Fruit fly (Drosophila melanogaster) whole organism, embryonic: ENCODE data around the gene CG45002.
A peak's percentile ranks its signal among the peaks of the same experiment; 100 is the strongest.

ENCODE experiments used
- CG10366 ChIP-seq: fragments of 200-800 bp; sonication (Bioruptor generic); IDR thresholded peaks from 2 replicates; pipeline ENCODE4 v1.3.6; 2022; ENCODE audit warnings: missing biosample characterization, missing genetic modification characterization
- CG10543 ChIP-seq: fragments of 200-800 bp; sonication (Bioruptor generic); optimal IDR thresholded peaks from 3 replicates; lab custom pipeline; 2017; ENCODE audit warnings: missing biosample characterization, mild to moderate bottlenecking, missing genetic modification characterization, moderate library complexity
- CG11504 ChIP-seq: fragments of 200-800 bp; sonication (Bioruptor generic); optimal IDR thresholded peaks from 3 replicates; lab custom pipeline; 2019; ENCODE audit warnings: missing biosample characterization, mild to moderate bottlenecking, missing genetic modification characterization, moderate library complexity
- CG11696 ChIP-seq: fragments of 200-800 bp; sonication (Bioruptor generic); IDR thresholded peaks from 2 replicates; pipeline ENCODE4 v1.3.6; 2022; ENCODE audit warnings: missing biosample characterization, missing genetic modification characterization
- CG13894 ChIP-seq: fragments of 200-800 bp; sonication (Bioruptor generic); optimal IDR thresholded peaks from 3 replicates; lab custom pipeline; 2018; ENCODE audit warnings: missing biosample characterization, mild to moderate bottlenecking, missing genetic modification characterization, moderate library complexity
- CG15269 ChIP-seq: fragments of 200-800 bp; sonication (Bioruptor generic); optimal IDR thresholded peaks from 2 replicates; lab custom pipeline; 2018; ENCODE audit warnings: missing biosample characterization, mild to moderate bottlenecking, missing genetic modification characterization, moderate library complexity
- CG2129 ChIP-seq: fragments of 200-800 bp; sonication (Bioruptor generic); IDR thresholded peaks from 2 replicates; pipeline ENCODE4 v1.3.6; 2022; ENCODE audit warnings: missing biosample characterization, missing genetic modification characterization; ENCODE audit not compliant: partially characterized antibody
- CG3281 ChIP-seq: fragments of 200-800 bp; sonication (Bioruptor generic); optimal IDR thresholded peaks from 3 replicates; lab custom pipeline; 2017; ENCODE audit warnings: missing biosample characterization, mild to moderate bottlenecking, missing genetic modification characterization
- CG34376 ChIP-seq: fragments of 200-800 bp; sonication (Bioruptor generic); optimal IDR thresholded peaks from 2 replicates; lab custom pipeline; 2018; ENCODE audit warnings: missing biosample characterization, mild to moderate bottlenecking, missing genetic modification characterization
- CG3838 ChIP-seq: fragments of 200-800 bp; sonication (Bioruptor generic); optimal IDR thresholded peaks from 3 replicates; lab custom pipeline; 2016; ENCODE audit warnings: missing biosample characterization, missing genetic modification characterization
- CG6689 ChIP-seq: fragments of 200-800 bp; sonication (Bioruptor generic); IDR thresholded peaks from 2 replicates; pipeline ENCODE4 v1.3.6; 2022; ENCODE audit warnings: missing biosample characterization, missing genetic modification characterization
- CG7372 ChIP-seq: fragments of 200-800 bp; sonication (Bioruptor generic); IDR thresholded peaks from 2 replicates; pipeline ENCODE4 v1.3.6; 2022; ENCODE audit warnings: missing biosample characterization, missing genetic modification characterization
- CG8924 ChIP-seq: fragments of 200-800 bp; optimal IDR thresholded peaks from 3 replicates; lab custom pipeline; 2019; ENCODE audit warnings: missing biosample characterization, mild to moderate bottlenecking, missing genetic modification characterization, moderate library complexity
- CG9437 ChIP-seq: fragments of 200-800 bp; sonication (Bioruptor generic); optimal IDR thresholded peaks from 2 replicates; lab custom pipeline; 2018; ENCODE audit warnings: missing biosample characterization, mild to moderate bottlenecking, missing genetic modification characterization
- CHES-1-like ChIP-seq: fragments of 200-800 bp; sonication (Bioruptor generic); optimal IDR thresholded peaks from 2 replicates; lab custom pipeline; 2016; ENCODE audit warnings: missing biosample characterization, missing genetic modification characterization
- Drgx ChIP-seq: fragments of 200-800 bp; sonication (Bioruptor generic); IDR thresholded peaks from 2 replicates; pipeline ENCODE4 v1.3.6; 2022; ENCODE audit warnings: missing biosample characterization, missing genetic modification characterization
- E2f2 ChIP-seq: fragments of 200-800 bp; sonication (Bioruptor generic); IDR thresholded peaks from 2 replicates; pipeline ENCODE4 v1.3.6; 2022; ENCODE audit warnings: missing biosample characterization, missing genetic modification characterization
- HmgZ ChIP-seq: fragments of 200-800 bp; sonication (Bioruptor generic); optimal IDR thresholded peaks from 2 replicates; lab custom pipeline; 2018; ENCODE audit warnings: missing biosample characterization, mild to moderate bottlenecking, missing genetic modification characterization
- Hmx ChIP-seq: fragments of 200-800 bp; sonication (Bioruptor generic); optimal IDR thresholded peaks from 2 replicates; lab custom pipeline; 2016; ENCODE audit warnings: missing biosample characterization, missing genetic modification characterization
- Jarid2 ChIP-seq: fragments of 200-800 bp; sonication (Bioruptor generic); optimal IDR thresholded peaks from 3 replicates; lab custom pipeline; 2017; ENCODE audit warnings: mild to moderate bottlenecking, missing biosample characterization, missing genetic modification reagents, missing genetic modification characterization
- Ravus ChIP-seq: fragments of 200-800 bp; sonication (Bioruptor generic); IDR thresholded peaks from 2 replicates; pipeline ENCODE4 v1.3.6; 2022; ENCODE audit warnings: missing biosample characterization, missing genetic modification characterization
- Xbp1 ChIP-seq: fragments of 200-800 bp; sonication (Bioruptor generic); optimal IDR thresholded peaks from 3 replicates; lab custom pipeline; 2016; ENCODE audit warnings: missing biosample characterization, mild to moderate bottlenecking, missing genetic modification characterization
- al ChIP-seq: fragments of 200-800 bp; sonication (Bioruptor generic); IDR thresholded peaks from 2 replicates; pipeline ENCODE4 v1.3.6; 2022; ENCODE audit warnings: missing biosample characterization, missing genetic modification characterization
- danr ChIP-seq: fragments of 200-800 bp; sonication (Bioruptor generic); IDR thresholded peaks from 2 replicates; pipeline ENCODE4 v1.3.6; 2022; ENCODE audit warnings: missing biosample characterization, missing genetic modification characterization
- dpn ChIP-seq, 2 experiments: fragments of 200-800 bp; sonication (Bioruptor generic); optimal IDR thresholded peaks; 3 replicates each; lab custom pipeline; 2016; ENCODE audit warnings: missing biosample characterization in 2 of 2, missing genetic modification characterization in 2 of 2
- fd64A ChIP-seq: fragments of 200-800 bp; sonication (Bioruptor generic); optimal IDR thresholded peaks from 3 replicates; lab custom pipeline; 2018; ENCODE audit warnings: missing biosample characterization, mild to moderate bottlenecking, missing genetic modification characterization
- gem ChIP-seq: fragments of 200-800 bp; sonication (Bioruptor generic); optimal IDR thresholded peaks from 2 replicates; lab custom pipeline; 2019; ENCODE audit warnings: missing biosample characterization, mild to moderate bottlenecking, missing genetic modification characterization, moderate library complexity
- gfzf ChIP-seq: fragments of 200-800 bp; sonication (Bioruptor generic); optimal IDR thresholded peaks from 2 replicates; lab custom pipeline; 2016; ENCODE audit warnings: missing biosample characterization, mild to moderate bottlenecking, missing genetic modification characterization, moderate library complexity
- hbn ChIP-seq: fragments of 200-800 bp; sonication (Bioruptor generic); IDR thresholded peaks from 2 replicates; pipeline ENCODE4 v1.3.6; 2022; ENCODE audit warnings: missing biosample characterization, missing genetic modification characterization; ENCODE audit not compliant: partially characterized antibody
- ind ChIP-seq: fragments of 200-800 bp; sonication (Bioruptor generic); optimal IDR thresholded peaks from 3 replicates; lab custom pipeline; 2016; ENCODE audit warnings: missing biosample characterization, missing genetic modification characterization
- insv ChIP-seq, 2 experiments: fragments of 200-800 bp; sonication (Bioruptor generic); optimal IDR thresholded peaks; 3 replicates each; lab custom pipeline; 2016 to 2018; ENCODE audit warnings: missing biosample characterization in 2 of 2, missing genetic modification characterization in 2 of 2
- ken ChIP-seq: fragments of 200-800 bp; sonication (Bioruptor generic); IDR thresholded peaks from 3 replicates; pipeline ENCODE4 v1.3.6; 2022; ENCODE audit warnings: missing biosample characterization, missing genetic modification characterization
- luna ChIP-seq: fragments of 200-800 bp; sonication (Bioruptor generic); optimal IDR thresholded peaks from 2 replicates; lab custom pipeline; 2016; ENCODE audit warnings: missing biosample characterization, missing genetic modification characterization
- mld ChIP-seq: fragments of 200-800 bp; sonication (Bioruptor generic); IDR thresholded peaks from 3 replicates; pipeline ENCODE4 v1.3.6; 2022; ENCODE audit warnings: missing biosample characterization, missing genetic modification characterization; ENCODE audit not compliant: partially characterized antibody
- nerfin-1 ChIP-seq: fragments of 200-800 bp; sonication (Bioruptor generic); optimal IDR thresholded peaks from 3 replicates; lab custom pipeline; 2019; ENCODE audit warnings: missing biosample characterization, mild to moderate bottlenecking, missing genetic modification characterization, moderate library complexity
- otp ChIP-seq: fragments of 200-800 bp; sonication (Bioruptor generic); IDR thresholded peaks from 3 replicates; pipeline ENCODE4, ENCODE4 v1.3.6; 2022; ENCODE audit warnings: missing biosample characterization, missing genetic modification characterization
- pho ChIP-seq: fragments of 200-800 bp; sonication (Bioruptor generic); optimal IDR thresholded peaks from 2 replicates; lab custom pipeline; 2016; ENCODE audit warnings: missing biosample characterization, missing genetic modification characterization
- pros ChIP-seq: fragments of 200-800 bp; sonication (Bioruptor generic); optimal IDR thresholded peaks from 3 replicates; lab custom pipeline; 2019; ENCODE audit warnings: missing biosample characterization, mild to moderate bottlenecking, missing genetic modification characterization, moderate library complexity
- sc ChIP-seq, 3 experiments: fragments of >200 bp in 2 of 3; fragments of 200-800 bp in 1 of 3; sonication (Bioruptor generic) in 1 of 3; optimal IDR thresholded peaks; 2 replicates in 2 of 3; 3 replicates in 1 of 3; lab custom pipeline; 2017; ENCODE audit warnings: mild to moderate bottlenecking in 1 of 3, missing biosample characterization in 1 of 3, missing genetic modification characterization in 1 of 3, missing genetic modification reagents in 1 of 3
- scrt ChIP-seq: fragments of 200-800 bp; sonication (Bioruptor generic); optimal IDR thresholded peaks from 2 replicates; lab custom pipeline; 2018; ENCODE audit warnings: missing biosample characterization, mild to moderate bottlenecking, missing genetic modification characterization, moderate library complexity
- tin ChIP-seq: fragments of 200-800 bp; sonication (Bioruptor generic); optimal IDR thresholded peaks from 3 replicates; lab custom pipeline; 2016; ENCODE audit warnings: missing biosample characterization, missing genetic modification characterization
- tio ChIP-seq: fragments of 200-800 bp; sonication (Bioruptor generic); optimal IDR thresholded peaks from 2 replicates; lab custom pipeline; 2017; ENCODE audit warnings: missing biosample characterization, missing genetic modification characterization, inconsistent platforms
- toy ChIP-seq: fragments of 200-800 bp; sonication (Bioruptor generic); IDR thresholded peaks from 2 replicates; pipeline ENCODE4 v1.3.6; 2022; ENCODE audit warnings: missing biosample characterization, missing genetic modification characterization
- usp ChIP-seq: fragments of >200 bp; optimal IDR thresholded peaks from 2 replicates; lab custom pipeline; 2017; ENCODE audit warnings: missing biosample characterization, missing genetic modification characterization
- vnd ChIP-seq: fragments of 200-800 bp; sonication (Bioruptor generic); IDR thresholded peaks from 3 replicates; pipeline ENCODE4 v1.3.6; 2022; ENCODE audit warnings: missing biosample characterization, missing genetic modification characterization; ENCODE audit not compliant: partially characterized antibody
- vvl ChIP-seq: fragments of 200-800 bp; sonication (Bioruptor generic); IDR thresholded peaks from 2 replicates; pipeline ENCODE4 v1.3.6; 2022; ENCODE audit warnings: missing biosample characterization, missing genetic modification characterization
- yki ChIP-seq: fragments of >200 bp; optimal IDR thresholded peaks from 3 replicates; lab custom pipeline; 2018

The CG45002 gene

dm6 chrX:17093900-17094446 lies 27.4 kb upstream of the CG45002 start (continued):
- TF ChIP-seq scrt (GFP tag; lab: Kevin White, UChicago): no peak
- no peak for TF ChIP-seq danr (GFP tag; lab: Robert Waterston, UW)
- TF ChIP-seq Ravus (GFP tag; lab: Robert Waterston, UW): no peak
- TF ChIP-seq vnd (GFP tag; lab: Robert Waterston, UW): no peak
- peak; percentile 23; the same call in 1 of the 2 replicates for TF ChIP-seq CG10366 (GFP tag; lab: Robert Waterston, UW)
- TF ChIP-seq CHES-1-like (GFP tag; lab: Kevin White, UChicago): no peak
- no peak for TF ChIP-seq CG6689 (GFP tag; lab: Robert Waterston, UW)
- no peak for TF ChIP-seq CG11504
- no peak for TF ChIP-seq usp (GFP tag; lab: Kevin White, UChicago)
- no peak for TF ChIP-seq pho
- TF ChIP-seq Hmx: no peak
- no peak for TF ChIP-seq vvl
- TF ChIP-seq Drgx (GFP tag; lab: Robert Waterston, UW): no peak
- no peak for TF ChIP-seq CG10543
- TF ChIP-seq CG3838 (GFP tag; lab: Kevin White, UChicago): no peak
- no peak for TF ChIP-seq otp
- no peak for TF ChIP-seq CG3281 (GFP tag; lab: Kevin White, UChicago)
- TF ChIP-seq CG11696 (GFP tag; lab: Robert Waterston, UW): no peak
- no peak for TF ChIP-seq E2f2 (GFP tag; lab: Robert Waterston, UW)
- no peak for TF ChIP-seq HmgZ
- TF ChIP-seq CG7372 (GFP tag; lab: Robert Waterston, UW): 0 out of 2 replicates have a peak, but pooled peaks have one; percentile 10
- TF ChIP-seq Jarid2 (GFP tag; lab: Kevin White, UChicago): no peak
- TF ChIP-seq pros (GFP tag; lab: Kevin White, UChicago): no peak
- TF ChIP-seq ind (GFP tag; lab: Kevin White, UChicago): no peak
- TF ChIP-seq CG8924 (tag; lab: Kevin White, UChicago): no peak
- no peak for TF ChIP-seq hbn (GFP tag; lab: Robert Waterston, UW)
- TF ChIP-seq al (GFP tag; lab: Robert Waterston, UW): no peak
- no peak for TF ChIP-seq CG9437 (GFP tag; lab: Kevin White, UChicago)
- no peak for TF ChIP-seq tio (GFP tag; lab: Kevin White, UChicago)
- TF ChIP-seq luna (GFP tag; lab: Kevin White, UChicago): no peak
- no peak for TF ChIP-seq gfzf (GFP tag; lab: Kevin White, UChicago)
- peak; percentile 44 for TF ChIP-seq CG34376
- TF ChIP-seq sc (optimal IDR thresholded peaks at IDR 0.05; lab: Kevin White, UChicago): no peak
- no peak for TF ChIP-seq sc (GFP tag; optimal IDR thresholded peaks at IDR 0.05; lab: Kevin White, UChicago)
- TF ChIP-seq CG2129 (GFP tag; lab: Robert Waterston, UW): no peak
- no peak for TF ChIP-seq ken (GFP tag; lab: Robert Waterston, UW)
- TF ChIP-seq fd64A (GFP tag; lab: Kevin White, UChicago): no peak
- TF ChIP-seq tin (GFP tag; lab: Kevin White, UChicago): no peak
- no peak for TF ChIP-seq yki (lab: Kevin White, UChicago)
- no peak for TF ChIP-seq CG13894 (tag; lab: Kevin White, UChicago)
- no peak for TF ChIP-seq dpn (GFP tag; optimal IDR thresholded peaks at IDR 0.05; lab: Kevin White, UChicago)
- no peak for TF ChIP-seq mld (GFP tag; lab: Robert Waterston, UW)
- TF ChIP-seq nerfin-1: no peak
- no peak for TF ChIP-seq insv (GFP tag; optimal IDR thresholded peaks at IDR 0.05; lab: Kevin White, UChicago)
- no peak for TF ChIP-seq CG15269 (tag; lab: Kevin White, UChicago)
- no peak for TF ChIP-seq Xbp1 (GFP tag; lab: Kevin White, UChicago)
- no peak for TF ChIP-seq toy
- no peak for TF ChIP-seq gem
